Worm (Caenorhabditis elegans): Measurements from ENCODE around the gene F25F2.1.

DNA sequence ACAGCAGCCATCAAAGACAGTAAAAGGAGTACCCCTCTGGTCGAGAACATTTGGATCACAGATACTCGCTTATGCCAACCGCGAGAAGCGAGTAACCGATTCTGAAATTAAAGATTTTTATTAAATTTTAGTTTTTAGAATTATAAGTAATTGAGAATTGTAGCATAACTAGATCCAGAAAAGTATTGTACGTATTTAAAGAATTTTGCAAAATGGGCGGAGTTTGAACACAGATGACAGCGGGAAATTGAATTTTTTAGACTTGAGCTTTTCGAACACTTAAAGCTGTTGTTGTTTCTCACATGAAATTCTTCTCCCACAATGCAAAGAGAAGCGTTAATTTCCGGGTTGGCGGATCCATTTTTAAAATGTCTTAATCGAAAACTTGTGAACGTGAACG lies 31.2 kb upstream of the F25F2.1 start, which contains the start of gene ins-17:
- TF ChIP-seq him-1 (tag; optimal IDR thresholded peaks at IDR 0.05) (no peak), W03F9.2 (tag; optimal IDR thresholded peaks at IDR 0.05) (no peak)

Data from whole organism, L4/young adult.